Fruit fly (Drosophila melanogaster) whole organism, embryonic: ENCODE data around the gene Tmx3.

Experiments
- Asciz ChIP-seq: fragments of 200-800 bp; sonication (Bioruptor generic); optimal IDR thresholded peaks from 2 replicates; lab custom pipeline; 2017; ENCODE audit warnings: missing biosample characterization, mild to moderate bottlenecking, missing genetic modification characterization, missing genetic modification reagents
- BEAF-32 ChIP-seq: fragments of 200-800 bp; sonication (Bioruptor generic); optimal IDR thresholded peaks from 3 replicates; lab custom pipeline; 2017; ENCODE audit warnings: missing biosample characterization, missing genetic modification characterization, mild to moderate bottlenecking, moderate library complexity, missing genetic modification reagents
- Bgb ChIP-seq: fragments of 200-800 bp; sonication (Bioruptor generic); IDR thresholded peaks from 2 replicates; pipeline ENCODE4 v1.3.6; 2022; ENCODE audit warnings: missing biosample characterization, missing genetic modification characterization; ENCODE audit not compliant: partially characterized antibody
- CG10462 ChIP-seq: fragments of 200-800 bp; sonication (Bioruptor generic); optimal IDR thresholded peaks from 2 replicates; lab custom pipeline; 2016; ENCODE audit warnings: missing biosample characterization, missing genetic modification characterization
- CG11398 ChIP-seq: fragments of 200-800 bp; sonication (Bioruptor generic); optimal IDR thresholded peaks from 2 replicates; lab custom pipeline; 2016; ENCODE audit warnings: missing biosample characterization, missing genetic modification characterization
- CG13287 ChIP-seq: fragments of 200-800 bp; sonication (Bioruptor generic); IDR thresholded peaks from 2 replicates; pipeline ENCODE4 v1.3.6; 2022; ENCODE audit warnings: missing biosample characterization, missing genetic modification characterization; ENCODE audit not compliant: partially characterized antibody
- CG14441 ChIP-seq: fragments of 200-800 bp; sonication (Bioruptor generic); IDR thresholded peaks from 2 replicates; pipeline ENCODE4 v1.3.6; 2022; ENCODE audit warnings: missing biosample characterization, missing genetic modification characterization
- CG15696 ChIP-seq: fragments of 200-800 bp; sonication (Bioruptor generic); optimal IDR thresholded peaks from 2 replicates; lab custom pipeline; 2019; ENCODE audit warnings: missing biosample characterization, mild to moderate bottlenecking, missing genetic modification characterization, moderate library complexity
- CG1647 ChIP-seq: fragments of 200-800 bp; sonication (Bioruptor generic); optimal IDR thresholded peaks from 3 replicates; lab custom pipeline; 2016; ENCODE audit warnings: missing biosample characterization, missing genetic modification characterization
- CG16815 ChIP-seq: fragments of 200-800 bp; sonication (Bioruptor generic); optimal IDR thresholded peaks from 3 replicates; lab custom pipeline; 2017; ENCODE audit warnings: missing biosample characterization, mild to moderate bottlenecking, missing genetic modification characterization
- CG33557 ChIP-seq: fragments of 200-800 bp; sonication (Bioruptor generic); optimal IDR thresholded peaks from 2 replicates; lab custom pipeline; 2019; ENCODE audit warnings: missing biosample characterization, mild to moderate bottlenecking, missing genetic modification characterization, moderate library complexity
- CG34376 ChIP-seq: fragments of 200-800 bp; sonication (Bioruptor generic); optimal IDR thresholded peaks from 2 replicates; lab custom pipeline; 2018; ENCODE audit warnings: missing biosample characterization, mild to moderate bottlenecking, missing genetic modification characterization
- CG34422 ChIP-seq: fragments of 200-800 bp; sonication (Bioruptor generic); IDR thresholded peaks from 3 replicates; pipeline ENCODE4 v1.3.6; 2022; ENCODE audit warnings: missing biosample characterization, missing genetic modification characterization
- CG3995 ChIP-seq: fragments of 200-800 bp; sonication (Bioruptor generic); optimal IDR thresholded peaks from 3 replicates; lab custom pipeline; 2016; ENCODE audit warnings: missing biosample characterization, missing genetic modification characterization
- CG4404 ChIP-seq: fragments of 200-800 bp; sonication (Bioruptor generic); IDR thresholded peaks from 2 replicates; pipeline ENCODE4 v1.3.6; 2022; ENCODE audit warnings: missing biosample characterization, missing genetic modification characterization
- CG6175 ChIP-seq: fragments of 200-800 bp; sonication (Bioruptor generic); IDR thresholded peaks from 3 replicates; pipeline ENCODE4 v1.3.6; 2022; ENCODE audit warnings: missing biosample characterization, missing genetic modification characterization
- CG8089 ChIP-seq: fragments of 200-800 bp; sonication (Bioruptor generic); optimal IDR thresholded peaks from 3 replicates; lab custom pipeline; 2016; ENCODE audit warnings: missing biosample characterization, missing genetic modification characterization
- CG8765 ChIP-seq: fragments of 200-800 bp; sonication (Bioruptor generic); IDR thresholded peaks from 2 replicates; pipeline ENCODE4 v1.3.6; 2022; ENCODE audit warnings: missing biosample characterization, missing genetic modification characterization
- CG9876 ChIP-seq: fragments of 200-800 bp; sonication (Bioruptor generic); optimal IDR thresholded peaks from 2 replicates; lab custom pipeline; 2016; ENCODE audit warnings: missing biosample characterization, missing genetic modification characterization
- CHES-1-like ChIP-seq: fragments of 200-800 bp; sonication (Bioruptor generic); optimal IDR thresholded peaks from 2 replicates; lab custom pipeline; 2016; ENCODE audit warnings: missing biosample characterization, missing genetic modification characterization
- Dll ChIP-seq: fragments of 200-800 bp; sonication (Bioruptor generic); IDR thresholded peaks from 4 replicates; pipeline ENCODE4 v1.3.6; 2022; ENCODE audit warnings: missing biosample characterization, missing genetic modification characterization; ENCODE audit not compliant: partially characterized antibody
- Dref ChIP-seq: fragments of 200-800 bp; sonication (Bioruptor generic); IDR thresholded peaks from 2 replicates; pipeline ENCODE4 v1.3.6; 2022; ENCODE audit warnings: missing biosample characterization, missing genetic modification characterization
- E2f2 ChIP-seq: fragments of 200-800 bp; sonication (Bioruptor generic); IDR thresholded peaks from 2 replicates; pipeline ENCODE4 v1.3.6; 2022; ENCODE audit warnings: missing biosample characterization, missing genetic modification characterization
- MBD-R2 ChIP-seq: fragments of 200-800 bp; sonication (Bioruptor generic); IDR thresholded peaks from 2 replicates; pipeline ENCODE4 v1.3.6; 2022; ENCODE audit warnings: missing biosample characterization, missing genetic modification characterization
- Med ChIP-seq: fragments of 200-800 bp; sonication (Bioruptor generic); peaks from one replicate; lab custom pipeline; 2016; ENCODE audit warnings: missing biosample characterization, missing genetic modification characterization, mild to moderate bottlenecking, inconsistent platforms, moderate library complexity
- Neu2 ChIP-seq: fragments of 200-800 bp; sonication (Bioruptor generic); optimal IDR thresholded peaks from 3 replicates; lab custom pipeline; 2016; ENCODE audit warnings: missing biosample characterization, missing genetic modification characterization, borderline replicate concordance
- YL-1 ChIP-seq: fragments of 200-800 bp; sonication (Bioruptor generic); optimal IDR thresholded peaks from 3 replicates; lab custom pipeline; 2017; ENCODE audit warnings: missing biosample characterization, mild to moderate bottlenecking, missing genetic modification characterization
- al ChIP-seq: fragments of 200-800 bp; sonication (Bioruptor generic); IDR thresholded peaks from 2 replicates; pipeline ENCODE4 v1.3.6; 2022; ENCODE audit warnings: missing biosample characterization, missing genetic modification characterization
- chinmo ChIP-seq: fragments of 200-800 bp; sonication (Bioruptor generic); IDR thresholded peaks from 4 replicates; pipeline ENCODE4 v1.3.6; 2022; ENCODE audit warnings: missing biosample characterization, missing genetic modification characterization; ENCODE audit not compliant: partially characterized antibody
- chm ChIP-seq: fragments of 200-800 bp; sonication (Bioruptor generic); IDR thresholded peaks from 2 replicates; pipeline ENCODE4 v1.3.6; 2022; ENCODE audit warnings: missing biosample characterization, missing genetic modification characterization
- ci ChIP-seq: fragments of 200-800 bp; sonication (Bioruptor generic); IDR thresholded peaks from 3 replicates; pipeline ENCODE4 v1.3.6; 2022; ENCODE audit warnings: missing biosample characterization, missing genetic modification characterization
- crp ChIP-seq, 2 experiments: fragments of 200-800 bp; sonication (Bioruptor generic); optimal IDR thresholded peaks; 2 replicates in 1 of 2; 3 replicates in 1 of 2; lab custom pipeline; 2017; ENCODE audit warnings: missing biosample characterization in 2 of 2, missing genetic modification characterization in 2 of 2, mild to moderate bottlenecking in 1 of 2, moderate library complexity in 1 of 2
- cwo ChIP-seq: fragments of 200-800 bp; sonication (Bioruptor generic); optimal IDR thresholded peaks from 3 replicates; lab custom pipeline; 2017; ENCODE audit warnings: missing biosample characterization, missing genetic modification characterization, mild to moderate bottlenecking, moderate library complexity, missing genetic modification reagents
- eve ChIP-seq, 2 experiments: fragments of >200 bp; optimal IDR thresholded peaks; 2 replicates each; lab custom pipeline; 2017; ENCODE audit warnings: missing biosample characterization in 2 of 2, missing genetic modification characterization in 2 of 2
- exex ChIP-seq: fragments of 200-800 bp; sonication (Bioruptor generic); optimal IDR thresholded peaks from 4 replicates; lab custom pipeline; 2018; ENCODE audit warnings: missing biosample characterization, mild to moderate bottlenecking, missing genetic modification characterization, moderate library complexity
- fd96Cb ChIP-seq: fragments of 200-800 bp; sonication (Bioruptor generic); optimal IDR thresholded peaks from 2 replicates; lab custom pipeline; 2018; ENCODE audit warnings: missing biosample characterization, mild to moderate bottlenecking, missing genetic modification characterization, moderate library complexity
- fru ChIP-seq: fragments of >200 bp; optimal IDR thresholded peaks from 2 replicates; lab custom pipeline; 2017
- ham ChIP-seq: fragments of 200-800 bp; sonication (Bioruptor generic); IDR thresholded peaks from 2 replicates; pipeline ENCODE4 v1.3.6; 2022; ENCODE audit warnings: missing biosample characterization, missing genetic modification characterization
- jigr1 ChIP-seq: fragments of 200-800 bp; sonication (Bioruptor generic); IDR thresholded peaks from 3 replicates; pipeline ENCODE4 v1.3.6; 2022; ENCODE audit warnings: missing biosample characterization, missing genetic modification characterization
- lbe ChIP-seq: fragments of 200-800 bp; sonication (Bioruptor generic); optimal IDR thresholded peaks from 2 replicates; lab custom pipeline; 2016; ENCODE audit warnings: missing biosample characterization, mild to moderate bottlenecking, missing genetic modification characterization
- lola ChIP-seq, 3 experiments: fragments of >200 bp in 2 of 3; fragments of 200-800 bp in 1 of 3; sonication (Bioruptor generic) in 1 of 3; optimal IDR thresholded peaks; 2 replicates each; lab custom pipeline; 2017 to 2019; ENCODE audit warnings: missing biosample characterization in 3 of 3, missing genetic modification characterization in 3 of 3, mild to moderate bottlenecking in 1 of 3, moderate library complexity in 1 of 3
- luna ChIP-seq: fragments of 200-800 bp; sonication (Bioruptor generic); optimal IDR thresholded peaks from 2 replicates; lab custom pipeline; 2016; ENCODE audit warnings: missing biosample characterization, missing genetic modification characterization
- pfk ChIP-seq: fragments of 200-800 bp; sonication (Bioruptor generic); optimal IDR thresholded peaks from 2 replicates; lab custom pipeline; 2018; ENCODE audit warnings: missing biosample characterization, mild to moderate bottlenecking, missing genetic modification characterization, moderate library complexity
- pnt ChIP-seq: fragments of 200-800 bp; sonication (Bioruptor generic); optimal IDR thresholded peaks from 3 replicates; lab custom pipeline; 2016; ENCODE audit warnings: missing biosample characterization, missing genetic modification characterization
- psq ChIP-seq: fragments of 200-800 bp; sonication (Bioruptor generic); optimal IDR thresholded peaks from 2 replicates; lab custom pipeline; 2017; ENCODE audit warnings: missing biosample characterization, missing genetic modification characterization
- pzg ChIP-seq: fragments of 200-800 bp; sonication (Bioruptor generic); optimal IDR thresholded peaks from 3 replicates; lab custom pipeline; 2018; ENCODE audit warnings: missing biosample characterization, mild to moderate bottlenecking, missing genetic modification characterization, moderate library complexity
- sqz ChIP-seq: fragments of 200-800 bp; sonication (Bioruptor generic); optimal IDR thresholded peaks from 3 replicates; lab custom pipeline; 2018; ENCODE audit warnings: missing biosample characterization, mild to moderate bottlenecking, missing genetic modification characterization
- sug ChIP-seq: fragments of 200-800 bp; optimal IDR thresholded peaks from 2 replicates; lab custom pipeline; 2019; ENCODE audit warnings: missing biosample characterization, mild to moderate bottlenecking, missing genetic modification characterization, moderate library complexity
- tap ChIP-seq: fragments of 200-800 bp; optimal IDR thresholded peaks from 3 replicates; lab custom pipeline; 2019; ENCODE audit warnings: missing biosample characterization, mild to moderate bottlenecking, missing genetic modification characterization, moderate library complexity
- tll ChIP-seq, 2 experiments: fragments of 200-800 bp in 1 of 2; fragments of >200 bp in 1 of 2; sonication (Bioruptor generic) in 1 of 2; optimal IDR thresholded peaks; 2 replicates each; lab custom pipeline; 2017 to 2019; ENCODE audit warnings: missing biosample characterization in 2 of 2, missing genetic modification characterization in 2 of 2, mild to moderate bottlenecking in 1 of 2, moderate library complexity in 1 of 2

The Tmx3 gene

DNA sequence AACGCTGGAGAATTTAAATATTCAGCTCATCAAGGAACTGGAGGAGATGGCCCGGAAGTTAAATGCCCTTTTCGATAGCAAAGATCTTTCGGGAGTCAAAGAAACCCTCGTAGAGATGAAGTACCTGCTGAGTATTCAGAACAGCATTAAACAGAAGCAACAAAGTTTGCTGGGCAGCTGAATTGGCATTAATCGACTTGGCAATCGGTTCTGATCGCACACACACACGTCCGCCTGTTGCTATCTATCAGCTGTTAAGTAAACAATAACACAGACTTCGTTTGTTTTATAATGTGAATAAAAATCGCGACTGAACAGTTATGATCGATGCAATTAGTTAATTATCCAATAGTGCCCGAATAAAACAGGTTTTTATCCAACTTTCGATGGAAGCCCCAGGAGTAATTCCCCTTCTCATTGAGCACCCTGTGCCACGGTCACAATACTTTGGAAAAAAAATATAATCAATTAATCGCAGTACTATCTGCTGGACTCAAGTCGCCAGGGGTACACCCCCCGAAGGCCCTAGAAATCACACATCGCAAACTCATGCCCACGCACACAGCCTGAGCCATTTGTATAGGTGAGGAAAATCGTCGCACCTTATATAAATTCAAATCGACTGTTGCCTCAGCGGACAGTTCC is 5.1 kb downstream of the Tmx3 start:
- no peak for TF ChIP-seq cwo (GFP tag; lab: Kevin White, UChicago)
- TF ChIP-seq lola (GFP tag; optimal IDR thresholded peaks at IDR 0.05; lab: Kevin White, UChicago): no peak
- no peak for TF ChIP-seq CG8089
- TF ChIP-seq MBD-R2 (GFP tag; lab: Robert Waterston, UW): 0 out of 2 replicates have a peak, but pooled peaks have one; percentile 19
- TF ChIP-seq pfk (GFP tag; lab: Kevin White, UChicago): no peak
- TF ChIP-seq Med (GFP tag; lab: Kevin White, UChicago): peak; percentile 48
- no peak for TF ChIP-seq CG1647 (GFP tag; lab: Kevin White, UChicago)
- TF ChIP-seq CG6175: no peak
- peak; percentile 6 for TF ChIP-seq pzg
- TF ChIP-seq CG13287: peak; percentile 26; the same call in 1 of the 2 replicates
- no peak for TF ChIP-seq Neu2 (GFP tag; lab: Kevin White, UChicago)
- TF ChIP-seq Dll: 0 out of 4 replicates have a peak, but pooled peaks have one; percentile 12
- TF ChIP-seq ci (GFP tag; lab: Robert Waterston, UW): no peak
- no peak for TF ChIP-seq CG15696 (tag; lab: Kevin White, UChicago)
- TF ChIP-seq CG3995: no peak
- TF ChIP-seq chinmo: no peak
- no peak for TF ChIP-seq luna (GFP tag; lab: Kevin White, UChicago)
- TF ChIP-seq CG34422 (GFP tag; lab: Robert Waterston, UW): 0 out of 3 replicates have a peak, but pooled peaks have one; percentile 26
- no peak for TF ChIP-seq tll (GFP tag; optimal IDR thresholded peaks at IDR 0.05; lab: Kevin White, UChicago)
- TF ChIP-seq sug (tag; lab: Kevin White, UChicago): peak; percentile 53
- no peak for TF ChIP-seq BEAF-32 (GFP tag; lab: Kevin White, UChicago)
- TF ChIP-seq pnt: no peak
- no peak for TF ChIP-seq CG9876 (GFP tag; lab: Kevin White, UChicago)
- peak; percentile 50 for TF ChIP-seq Dref (GFP tag; lab: Robert Waterston, UW)
- no peak for TF ChIP-seq al (GFP tag; lab: Robert Waterston, UW)
- TF ChIP-seq jigr1 (GFP tag; lab: Robert Waterston, UW): no peak
- peak in 1 of 2 experiments; percentile 57 for TF ChIP-seq crp (GFP tag; optimal IDR thresholded peaks at IDR 0.05; lab: Kevin White, UChicago)
- TF ChIP-seq ham: no peak
- no peak for TF ChIP-seq CG33557 (GFP tag; lab: Kevin White, UChicago)
- TF ChIP-seq CG4404: no peak
- TF ChIP-seq CHES-1-like: no peak
- TF ChIP-seq fd96Cb (tag; lab: Kevin White, UChicago): no peak
- TF ChIP-seq tap (tag; lab: Kevin White, UChicago): no peak
- peak; percentile 16 for TF ChIP-seq lbe (GFP tag; lab: Kevin White, UChicago)
- TF ChIP-seq CG14441: no peak
- TF ChIP-seq psq (GFP tag; lab: Kevin White, UChicago): no peak
- no peak for TF ChIP-seq CG16815 (GFP tag; lab: Kevin White, UChicago)
- no peak for TF ChIP-seq CG11398
- TF ChIP-seq sqz (GFP tag; lab: Kevin White, UChicago): no peak
- TF ChIP-seq CG10462 (GFP tag; lab: Kevin White, UChicago): no peak
- TF ChIP-seq chm (GFP tag; lab: Robert Waterston, UW): no peak
- TF ChIP-seq eve (GFP tag; optimal IDR thresholded peaks at IDR 0.05; lab: Kevin White, UChicago): no peak
- peak; percentile 17 for TF ChIP-seq CG34376 (GFP tag; lab: Kevin White, UChicago)
- peak; percentile 48 for TF ChIP-seq exex
- TF ChIP-seq YL-1 (GFP tag; lab: Kevin White, UChicago): no peak
- no peak for TF ChIP-seq Asciz (GFP tag; lab: Kevin White, UChicago)
- no peak for TF ChIP-seq CG8765 (GFP tag; lab: Robert Waterston, UW)
- no peak for TF ChIP-seq fru
- TF ChIP-seq E2f2: no peak
- TF ChIP-seq Bgb: no peak
